ENCODE assay signal across 1 fruit fly cellular context in genomic region chrX:17850179-17850578, dm6.
TF ChIP-seq lines count a peak whose summit lies in the region.

Gene CG15814 (minus strand): TSS chrX:17850342.
Gene Spt7 (plus strand): TSS chrX:17850460.

TF ChIP-seq in whole organism, embryonic, 481 proteins besides CTCF, POLR2A, EP300 and RAD21 (continued from another document and continues in another):
- TF ChIP-seq Scr (GFP tag; IDR thresholded peaks at IDR 0.05; lab: Robert Waterston, UW; ENCODE audit: partially characterized antibody) (peak; percentile 83), BEAF-32 (GFP tag; optimal IDR thresholded peaks at IDR 0.05; lab: Kevin White, UChicago) (peak; percentile 88), CG11398 (GFP tag; optimal IDR thresholded peaks at IDR 0.05; lab: Kevin White, UChicago) (no peak), CG1647 (GFP tag; optimal IDR thresholded peaks at IDR 0.05; lab: Kevin White, UChicago) (no peak), CG30020 (tag; optimal IDR thresholded peaks at IDR 0.05; lab: Kevin White, UChicago) (peak; percentile 32), B-H1 (GFP tag; IDR thresholded peaks at IDR 0.05; lab: Robert Waterston, UW) (peak; percentile 11; the same call in 1 of the 3 replicates), Jarid2 (GFP tag; optimal IDR thresholded peaks at IDR 0.05; lab: Kevin White, UChicago) (no peak), tio (GFP tag; optimal IDR thresholded peaks at IDR 0.05; lab: Kevin White, UChicago) (no peak), Ets97D (GFP tag; optimal IDR thresholded peaks at IDR 0.05; lab: Kevin White, UChicago) (peak; percentile 47), CG15601 (tag; optimal IDR thresholded peaks at IDR 0.05; lab: Kevin White, UChicago) (peak; percentile 40), knrl (GFP tag; IDR thresholded peaks at IDR 0.05; lab: Robert Waterston, UW; ENCODE audit: partially characterized antibody) (peak; percentile 87), bsh (GFP tag; optimal IDR thresholded peaks at IDR 0.05; lab: Kevin White, UChicago) (peak in 1 of 2 experiments; percentile 2), PHDP (tag; optimal IDR thresholded peaks at IDR 0.05; lab: Kevin White, UChicago) (peak; percentile 33), Usf (GFP tag; optimal IDR thresholded peaks at IDR 0.05; lab: Kevin White, UChicago) (no peak), CG18011 (GFP tag; optimal IDR thresholded peaks at IDR 0.05; lab: Kevin White, UChicago) (no peak), tgo (GFP tag; IDR thresholded peaks at IDR 0.05; lab: Robert Waterston, UW) (no peak), CG13424 (tag; optimal IDR thresholded peaks at IDR 0.05; lab: Kevin White, UChicago) (peak; percentile 31), CG7357 (GFP tag; IDR thresholded peaks at IDR 0.05; lab: Robert Waterston, UW) (no peak), amos (GFP tag; IDR thresholded peaks at IDR 0.05; lab: Robert Waterston, UW; ENCODE audit: partially characterized antibody) (peak; percentile 90), unc-4 (GFP tag; IDR thresholded peaks at IDR 0.05; lab: Robert Waterston, UW; ENCODE audit: partially characterized antibody) (peak; percentile 87), gro (GFP tag; optimal IDR thresholded peaks at IDR 0.05; lab: Kevin White, UChicago) (no peak), Lhr (GFP tag; optimal IDR thresholded peaks at IDR 0.05; lab: Kevin White, UChicago) (peak; percentile 34), CG3995 (GFP tag; optimal IDR thresholded peaks at IDR 0.05; lab: Kevin White, UChicago) (peak; percentile 61), ara (GFP tag; IDR thresholded peaks at IDR 0.05; lab: Robert Waterston, UW) (0 out of 2 replicates have a peak, but pooled peaks have one; percentile 24), CG32767 (GFP tag; IDR thresholded peaks at IDR 0.05; lab: Robert Waterston, UW) (no peak), CG14441 (GFP tag; IDR thresholded peaks at IDR 0.05; lab: Robert Waterston, UW) (peak; percentile 6; the same call in 1 of the 2 replicates), nerfin-2 (GFP tag; IDR thresholded peaks at IDR 0.05; lab: Robert Waterston, UW; ENCODE audit: partially characterized antibody) (peak; percentile 81), gfzf (GFP tag; optimal IDR thresholded peaks at IDR 0.05; lab: Kevin White, UChicago) (peak; percentile 26), bbx (GFP tag; IDR thresholded peaks at IDR 0.05; lab: Robert Waterston, UW; ENCODE audit: partially characterized antibody) (peak; percentile 92), Dad (GFP tag; optimal IDR thresholded peaks at IDR 0.05; lab: Kevin White, UChicago) (peak; percentile 11), Nf-YC (tag; optimal IDR thresholded peaks at IDR 0.05; lab: Kevin White, UChicago) (peak; percentile 33), dmrt99B (tag; optimal IDR thresholded peaks at IDR 0.05; lab: Kevin White, UChicago) (no peak), Pdp1 (GFP tag; optimal IDR thresholded peaks at IDR 0.05; lab: Kevin White, UChicago) (peak in 1 of 2 experiments; percentile 53), Mrtf (GFP tag; IDR thresholded peaks at IDR 0.05; lab: Robert Waterston, UW) (no peak), CG12104 (GFP tag; optimal IDR thresholded peaks at IDR 0.05; lab: Kevin White, UChicago) (no peak), gem (tag; optimal IDR thresholded peaks at IDR 0.05; lab: Kevin White, UChicago) (no peak), caup (GFP tag; optimal IDR thresholded peaks at IDR 0.05; lab: Kevin White, UChicago; ENCODE audit: severe bottlenecking) (peak; percentile 47), Neu2 (GFP tag; optimal IDR thresholded peaks at IDR 0.05; lab: Kevin White, UChicago; ENCODE audit: borderline replicate concordance) (no peak), CG15479 (GFP tag; optimal IDR thresholded peaks at IDR 0.05; lab: Kevin White, UChicago) (no peak), lilli (GFP tag; optimal IDR thresholded peaks at IDR 0.05; lab: Kevin White, UChicago) (peak; percentile 16), Bteb2 (GFP tag; optimal IDR thresholded peaks at IDR 0.05; lab: Kevin White, UChicago) (peak; percentile 4), cato (GFP tag; optimal IDR thresholded peaks at IDR 0.05; lab: Kevin White, UChicago; ENCODE audit: borderline replicate concordance) (no peak), Dll (GFP tag; IDR thresholded peaks at IDR 0.05; lab: Robert Waterston, UW; ENCODE audit: partially characterized antibody) (peak; percentile 82), ewg (GFP tag; optimal IDR thresholded peaks at IDR 0.05; lab: Kevin White, UChicago) (peak; percentile 26), CG10543 (GFP tag; optimal IDR thresholded peaks at IDR 0.05; lab: Kevin White, UChicago) (peak; percentile 60), CG14710 (tag; optimal IDR thresholded peaks at IDR 0.05; lab: Kevin White, UChicago) (peak; percentile 70), CG2116 (GFP tag; optimal IDR thresholded peaks at IDR 0.05; lab: Kevin White, UChicago) (peak; percentile 83), CG4282 (GFP tag; optimal IDR thresholded peaks at IDR 0.05; lab: Kevin White, UChicago) (peak; percentile 31), CG11247 (GFP tag; IDR thresholded peaks at IDR 0.05; lab: Robert Waterston, UW) (0 out of 2 replicates have a peak, but pooled peaks have one; percentile 10), Adf1 (GFP tag; IDR thresholded peaks at IDR 0.05; lab: Robert Waterston, UW) (no peak; the same call in 1 of the 2 replicates), CG6254 (GFP tag; optimal IDR thresholded peaks at IDR 0.05; lab: Kevin White, UChicago) (no peak), CG8089 (GFP tag; optimal IDR thresholded peaks at IDR 0.05; lab: Kevin White, UChicago) (peak; percentile 12), ham (GFP tag; IDR thresholded peaks at IDR 0.05; lab: Robert Waterston, UW) (no peak), dm (GFP tag; optimal IDR thresholded peaks at IDR 0.05; lab: Kevin White, UChicago) (peak; percentile 52), CG7928 (GFP tag; optimal IDR thresholded peaks at IDR 0.05; lab: Kevin White, UChicago) (peak; percentile 6), CG17612 (GFP tag; IDR thresholded peaks at IDR 0.05; lab: Robert Waterston, UW) (no peak), br (optimal IDR thresholded peaks at IDR 0.05; lab: Kevin White, UChicago) (no peak), da (GFP tag; optimal IDR thresholded peaks at IDR 0.05; lab: Kevin White, UChicago) (no peak), tap (tag; optimal IDR thresholded peaks at IDR 0.05; lab: Kevin White, UChicago) (no peak), gsb (GFP tag; IDR thresholded peaks at IDR 0.05; lab: Robert Waterston, UW) (no peak), slp2 (GFP tag; optimal IDR thresholded peaks at IDR 0.05; lab: Kevin White, UChicago) (peak; percentile 26), CG33557 (GFP tag; optimal IDR thresholded peaks at IDR 0.05; lab: Kevin White, UChicago) (peak; percentile 30), CG31441 (GFP tag; IDR thresholded peaks at IDR 0.05; lab: Robert Waterston, UW) (no peak), dpn (GFP tag; optimal IDR thresholded peaks at IDR 0.05; lab: Kevin White, UChicago) (peak; percentile 11 to 32), Fer2 (tag; optimal IDR thresholded peaks at IDR 0.05; lab: Kevin White, UChicago) (no peak), croc (GFP tag; conservative IDR thresholded peaks at IDR 0.05; lab: Robert Waterston, UW) (peak; percentile 58; the same call in 2 of the 3 replicates), mirr (GFP tag; optimal IDR thresholded peaks at IDR 0.05; lab: Kevin White, UChicago) (peak; percentile 40), wor (GFP tag; IDR thresholded peaks at IDR 0.05; lab: Robert Waterston, UW) (no peak), E2f1 (GFP tag; IDR thresholded peaks at IDR 0.05; lab: Robert Waterston, UW) (no peak), CG31365 (tag; optimal IDR thresholded peaks at IDR 0.05; lab: Kevin White, UChicago) (no peak), CG17829 (tag; optimal IDR thresholded peaks at IDR 0.05; lab: Kevin White, UChicago) (peak; percentile 62), HLH4C (GFP tag; IDR thresholded peaks at IDR 0.05; lab: Robert Waterston, UW; ENCODE audit: partially characterized antibody) (peak; percentile 85), Abd-B (GFP tag; optimal IDR thresholded peaks at IDR 0.05; lab: Kevin White, UChicago) (peak; percentile 24), schlank (tag; optimal IDR thresholded peaks at IDR 0.05; lab: Kevin White, UChicago) (peak; percentile 37), pnt (GFP tag; optimal IDR thresholded peaks at IDR 0.05; lab: Kevin White, UChicago) (peak; percentile 46), Meics (GFP tag; optimal IDR thresholded peaks at IDR 0.05; lab: Kevin White, UChicago) (peak; percentile 47), trem (tag; optimal IDR thresholded peaks at IDR 0.05; lab: Kevin White, UChicago) (peak; percentile 81), pb (GFP tag; optimal IDR thresholded peaks at IDR 0.05; lab: Kevin White, UChicago) (no peak), prd (optimal IDR thresholded peaks at IDR 0.05; lab: Kevin White, UChicago) (no peak), prd (GFP tag; IDR thresholded peaks at IDR 0.05; lab: Robert Waterston, UW) (0 out of 3 replicates have a peak, but pooled peaks have one; percentile 34), CG34376 (GFP tag; optimal IDR thresholded peaks at IDR 0.05; lab: Kevin White, UChicago) (peak; percentile 73), CG13296 (GFP tag; optimal IDR thresholded peaks at IDR 0.05; lab: Kevin White, UChicago) (peak; percentile 48), Hmx (GFP tag; optimal IDR thresholded peaks at IDR 0.05; lab: Kevin White, UChicago) (no peak), hth (optimal IDR thresholded peaks at IDR 0.05; lab: Kevin White, UChicago) (no peak), row (GFP tag; IDR thresholded peaks at IDR 0.05; lab: Robert Waterston, UW) (peak; percentile 45; the same call in 1 of the 3 replicates), HmgD (GFP tag; optimal IDR thresholded peaks at IDR 0.05; lab: Kevin White, UChicago) (peak; percentile 66), vvl (GFP tag; IDR thresholded peaks at IDR 0.05; lab: Robert Waterston, UW) (peak; percentile 18; the same call in 1 of the 2 replicates), fd3F (GFP tag; optimal IDR thresholded peaks at IDR 0.05; lab: Kevin White, UChicago) (peak; percentile 12), GATAe (GFP tag; conservative IDR thresholded peaks at IDR 0.05; lab: Robert Waterston, UW) (no peak), pum (GFP tag; optimal IDR thresholded peaks at IDR 0.05; lab: Kevin White, UChicago) (no peak), grau (tag; optimal IDR thresholded peaks at IDR 0.05; lab: Kevin White, UChicago) (peak; percentile 39), grn (GFP tag; optimal IDR thresholded peaks at IDR 0.05; lab: Kevin White, UChicago) (peak; percentile 32), Dref (GFP tag; IDR thresholded peaks at IDR 0.05; lab: Robert Waterston, UW) (peak; percentile 85), vfl (GFP tag; optimal IDR thresholded peaks at IDR 0.05; lab: Kevin White, UChicago) (peak; percentile 48), Elba2 (GFP tag; optimal IDR thresholded peaks at IDR 0.05; lab: Kevin White, UChicago) (no peak), chif (GFP tag; optimal IDR thresholded peaks at IDR 0.05; lab: Kevin White, UChicago) (peak in 1 of 2 experiments; percentile 35), ATbp (GFP tag; optimal IDR thresholded peaks at IDR 0.05; lab: Kevin White, UChicago) (peak; percentile 19), insv (GFP tag; optimal IDR thresholded peaks at IDR 0.05; lab: Kevin White, UChicago) (peak in 1 of 2 experiments; percentile 55), CG9817 (tag; optimal IDR thresholded peaks at IDR 0.05; lab: Kevin White, UChicago) (peak; percentile 13), NFAT (GFP tag; IDR thresholded peaks at IDR 0.05; lab: Robert Waterston, UW) (no peak; the same call in 1 of the 2 replicates), ase (GFP tag; IDR thresholded peaks at IDR 0.05; lab: Robert Waterston, UW) (no peak), Awh (GFP tag; IDR thresholded peaks at IDR 0.05; lab: Robert Waterston, UW) (no peak), CG2712 (tag; optimal IDR thresholded peaks at IDR 0.05; lab: Kevin White, UChicago) (peak; percentile 44), CG16813 (GFP tag; IDR thresholded peaks at IDR 0.05; lab: Robert Waterston, UW; ENCODE audit: partially characterized antibody) (peak; percentile 84), kay (GFP tag; optimal IDR thresholded peaks at IDR 0.05; lab: Kevin White, UChicago) (no peak), CG17186 (GFP tag; optimal IDR thresholded peaks at IDR 0.05; lab: Kevin White, UChicago) (peak; percentile 83), CG8359 (GFP tag; optimal IDR thresholded peaks at IDR 0.05; lab: Kevin White, UChicago; ENCODE audit: borderline replicate concordance) (no peak), tx (GFP tag; optimal IDR thresholded peaks at IDR 0.05; lab: Kevin White, UChicago) (peak; percentile 15), Six4 (GFP tag; optimal IDR thresholded peaks at IDR 0.05; lab: Kevin White, UChicago) (no peak), sna (GFP tag; IDR thresholded peaks at IDR 0.05; lab: Robert Waterston, UW; ENCODE audit: partially characterized antibody) (peak; percentile 72), CG12659 (GFP tag; optimal IDR thresholded peaks at IDR 0.05; lab: Kevin White, UChicago) (peak; percentile 67), sug (tag; optimal IDR thresholded peaks at IDR 0.05; lab: Kevin White, UChicago) (peak; percentile 40), stwl (tag; optimal IDR thresholded peaks at IDR 0.05; lab: Kevin White, UChicago) (peak; percentile 60), CHES-1-like (GFP tag; optimal IDR thresholded peaks at IDR 0.05; lab: Kevin White, UChicago) (peak; percentile 75), cas (GFP tag; IDR thresholded peaks at IDR 0.05; lab: Robert Waterston, UW) (no peak), CG1233 (GFP tag; optimal IDR thresholded peaks at IDR 0.05; lab: Kevin White, UChicago) (peak; percentile 2), maf-S (GFP tag; optimal IDR thresholded peaks at IDR 0.05; lab: Kevin White, UChicago) (peak; percentile 6), inv (GFP tag; IDR thresholded peaks at IDR 0.05; lab: Robert Waterston, UW; ENCODE audit: partially characterized antibody) (peak; percentile 81), CG10979 (tag; optimal IDR thresholded peaks at IDR 0.05; lab: Kevin White, UChicago) (no peak), unpg (GFP tag; optimal IDR thresholded peaks at IDR 0.05; lab: Kevin White, UChicago) (peak; percentile 13), bcd (GFP tag; optimal IDR thresholded peaks at IDR 0.05; lab: Kevin White, UChicago) (peak; percentile 35), zfh1 (GFP tag; IDR thresholded peaks at IDR 0.05; lab: Robert Waterston, UW) (peak; percentile 52; the same call in 1 of the 3 replicates), Atf-2 (GFP tag; optimal IDR thresholded peaks at IDR 0.05; lab: Kevin White, UChicago) (no peak), CG7963 (GFP tag; IDR thresholded peaks at IDR 0.05; lab: Robert Waterston, UW; ENCODE audit: partially characterized antibody) (peak; percentile 81), CG10209 (GFP tag; optimal IDR thresholded peaks at IDR 0.05; lab: Kevin White, UChicago) (peak; percentile 58), CG12391 (tag; optimal IDR thresholded peaks at IDR 0.05; lab: Kevin White, UChicago) (peak; percentile 22), ems (GFP tag; optimal IDR thresholded peaks at IDR 0.05; lab: Kevin White, UChicago) (peak; percentile 30), CG3065 (GFP tag; optimal IDR thresholded peaks at IDR 0.05; lab: Kevin White, UChicago) (no peak)
